Fruit fly (Drosophila melanogaster) whole organism, larva: Measurements from ENCODE around the gene Sf3b1.

Experiments used
- noc ChIP-seq: fragments of 200-800 bp; sonication (Bioruptor generic); optimal IDR thresholded peaks from 3 replicates; lab custom pipeline; 2019; ENCODE audit warnings: missing biosample characterization, mild to moderate bottlenecking, missing genetic modification characterization, moderate library complexity

Gene Sf3b1

DNA sequence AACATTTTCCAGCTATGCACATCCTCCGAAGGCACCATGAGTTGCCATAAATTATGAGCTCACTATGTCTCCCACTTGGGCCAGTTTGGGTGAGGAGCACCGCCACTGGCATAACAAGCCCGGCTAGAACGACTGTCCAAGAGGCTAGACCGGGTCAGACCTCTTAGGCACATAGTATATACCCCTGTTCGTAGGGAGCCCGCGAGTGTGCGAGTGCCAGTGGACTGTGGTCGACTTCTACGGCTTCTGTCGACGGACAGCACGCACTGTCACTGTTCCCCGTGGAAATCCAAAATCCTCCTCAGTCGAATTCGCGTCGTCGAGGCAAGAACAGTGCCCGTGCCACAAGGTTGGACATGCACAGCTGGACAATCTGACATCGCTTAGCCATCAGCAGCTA is 9.0 kb downstream of the Sf3b1 start, which contains the start of gene Pph13:
Gene Pph13 (plus strand): TSS at position 301 of the 400 bp plus-strand sequence.
- no peak for TF ChIP-seq noc (tag; lab: Kevin White, UChicago)

DNA sequence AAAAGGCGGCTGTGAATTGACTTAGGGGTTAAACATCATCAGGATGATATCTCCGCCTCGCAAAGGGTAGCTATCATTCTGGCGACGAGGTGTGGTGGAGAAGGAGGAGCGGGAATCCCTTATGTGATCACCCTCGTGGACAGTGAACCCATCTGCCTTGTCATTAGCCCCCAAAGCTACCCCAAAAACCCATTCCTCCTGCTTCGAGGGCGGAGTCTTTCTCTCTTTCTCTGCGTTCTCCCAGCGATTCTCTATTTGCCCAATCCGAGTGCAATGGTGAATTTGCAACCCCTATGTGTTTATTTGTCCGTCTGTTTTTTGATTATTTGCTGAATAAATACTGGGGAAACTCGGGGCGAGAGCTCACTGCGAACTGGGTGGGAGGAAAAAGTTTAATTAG is 17.1 kb downstream of the Sf3b1 start:
- TF ChIP-seq noc (tag; lab: Kevin White, UChicago): no peak

DNA sequence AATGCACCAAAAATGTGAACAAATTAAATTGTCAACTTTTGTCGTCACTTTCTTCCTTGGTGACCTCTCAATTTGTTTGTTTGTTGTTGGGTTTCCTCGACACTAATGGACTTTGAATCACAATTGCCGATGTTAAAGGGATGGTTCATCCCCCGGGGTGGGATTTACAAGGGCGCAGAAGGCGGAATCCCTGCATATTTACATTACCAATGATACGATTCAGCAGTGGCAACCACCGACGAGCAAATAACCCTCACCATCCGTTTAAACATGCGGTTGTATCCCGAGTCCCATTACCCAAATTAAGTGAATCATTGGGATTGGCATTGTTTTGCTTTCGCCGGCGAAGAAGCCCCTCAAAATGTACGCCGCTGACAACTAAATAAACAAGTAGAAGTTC is 23.4 kb downstream of the Sf3b1 start:
- no peak for TF ChIP-seq noc (tag; lab: Kevin White, UChicago)

DNA sequence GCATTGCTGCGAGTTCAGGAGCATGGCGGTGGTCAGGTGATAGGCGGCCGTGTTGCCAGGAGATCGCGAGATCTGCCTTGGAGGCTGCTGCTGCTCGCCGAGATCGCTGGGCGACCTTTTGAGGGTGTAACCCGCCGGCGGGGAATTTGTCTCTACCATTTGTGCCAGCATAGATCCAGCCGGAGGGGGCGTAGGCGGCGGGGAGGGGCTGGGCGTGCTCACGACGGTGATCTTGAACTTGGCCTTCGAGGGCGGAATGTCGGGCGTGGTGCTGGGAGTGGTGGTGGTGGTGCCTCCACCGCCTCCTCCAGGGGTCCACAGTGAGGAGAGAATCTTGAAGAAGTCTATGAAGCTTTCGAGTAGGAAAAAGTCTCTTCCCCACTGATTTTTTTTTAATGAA is 25.9 kb downstream of the Sf3b1 start:
- TF ChIP-seq noc (tag; lab: Kevin White, UChicago): no peak

DNA sequence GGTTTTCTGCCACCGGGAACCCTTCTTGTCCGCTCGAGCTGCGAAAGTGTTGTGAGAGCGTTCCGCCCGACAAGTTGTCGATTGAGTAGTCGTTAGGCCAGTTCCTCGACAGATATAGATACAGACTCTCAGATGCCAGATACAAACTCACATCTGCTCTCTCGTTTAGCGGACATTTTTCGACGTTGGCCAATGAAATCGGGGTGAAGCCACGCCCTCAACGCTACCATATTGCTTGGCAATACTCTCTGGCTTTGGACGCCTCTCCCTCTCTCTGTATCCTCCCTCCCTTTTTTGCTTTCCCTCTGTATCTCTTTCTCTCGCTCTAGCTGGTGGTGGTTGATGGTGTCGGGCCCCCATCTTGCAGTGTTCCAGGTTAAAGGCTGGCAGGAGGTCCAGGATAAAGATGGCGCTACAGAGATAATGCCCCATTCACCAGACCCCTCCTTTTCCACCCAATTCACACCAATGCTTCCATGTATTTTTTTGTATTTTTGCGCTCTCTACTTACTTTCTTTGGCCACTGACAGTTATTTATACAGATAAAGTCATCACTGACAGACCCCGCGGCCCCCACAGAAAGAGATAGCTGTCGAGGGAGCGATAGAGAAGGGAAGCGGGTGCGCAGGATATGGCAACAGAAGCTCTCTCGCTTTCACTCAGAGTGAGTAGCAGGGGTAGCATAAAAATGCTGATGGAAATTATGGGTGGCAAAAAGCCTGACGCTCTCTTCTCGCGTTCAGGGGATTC is 26.7 kb downstream of the Sf3b1 start, which contains the start of gene Gsc:
Gene Gsc (minus strand): TSS at position 51 of the 750 bp plus-strand sequence.
- TF ChIP-seq noc (tag; lab: Kevin White, UChicago): no peak

DNA sequence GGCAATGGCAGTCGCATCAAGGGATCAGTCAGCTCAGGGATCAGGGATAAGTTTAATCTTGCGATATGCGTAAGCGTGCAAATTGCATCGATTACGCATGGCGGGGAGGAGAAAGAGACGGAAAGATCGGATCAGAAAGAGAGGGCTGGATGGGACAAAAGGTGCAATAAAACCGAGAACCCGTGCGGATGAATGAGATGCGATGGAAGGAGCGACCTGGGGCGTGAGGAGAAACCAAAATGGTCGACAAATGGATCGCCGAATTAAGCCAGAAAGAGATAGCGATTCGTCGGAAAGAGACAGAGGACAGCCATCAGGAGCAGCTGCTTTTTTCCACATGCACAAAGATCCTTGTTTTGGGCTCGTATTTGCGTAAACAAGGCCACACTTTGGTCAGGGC is 29.6 kb downstream of the Sf3b1 start:
- no peak for TF ChIP-seq noc (tag; lab: Kevin White, UChicago)

DNA sequence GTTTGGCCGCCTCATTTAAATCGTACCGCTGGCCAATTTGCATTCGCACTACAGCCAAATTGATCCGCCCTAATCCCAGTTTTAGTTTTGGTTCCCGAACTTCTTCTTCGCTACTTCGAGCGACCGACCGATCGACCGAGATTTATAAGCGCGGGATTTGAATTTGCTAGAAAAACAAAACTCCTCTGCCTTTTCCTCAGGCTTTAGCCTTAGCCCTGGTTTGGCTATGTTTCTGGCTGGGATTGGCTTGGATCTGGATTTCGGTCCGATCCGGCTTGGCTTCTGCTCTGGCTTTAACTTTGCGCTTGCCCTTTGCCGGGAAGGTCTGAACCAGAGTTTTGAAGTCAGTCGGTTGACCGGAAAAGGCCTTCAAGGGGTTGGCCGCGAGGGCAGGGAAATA is 33.7 kb downstream of the Sf3b1 start:
- TF ChIP-seq noc (tag; lab: Kevin White, UChicago): no peak

DNA sequence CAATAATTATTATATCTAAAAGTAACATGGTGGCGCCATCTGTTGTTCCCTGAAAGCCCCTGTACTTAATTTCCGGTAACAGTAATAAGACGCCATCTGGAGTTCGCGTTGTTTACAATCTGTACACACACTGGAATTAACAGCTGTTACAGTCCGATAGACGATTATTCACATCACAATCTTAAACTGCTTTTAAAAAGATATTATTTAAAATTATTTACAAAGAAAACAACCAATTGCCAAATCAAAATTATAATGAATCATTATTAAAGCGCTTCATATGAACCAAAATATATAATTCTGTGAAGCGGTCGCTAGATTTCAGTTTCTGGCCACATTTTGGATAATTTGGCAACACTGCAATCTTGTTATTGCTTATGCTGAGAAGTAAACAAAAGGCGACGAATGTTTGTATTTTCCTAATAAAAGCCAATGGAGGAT is 34.3 kb downstream of the Sf3b1 start, which contains the start of gene CG13689:
Gene CG13689 (plus strand): TSS at position 375 of the 441 bp plus-strand sequence.
- no peak for TF ChIP-seq noc (tag; lab: Kevin White, UChicago)

DNA sequence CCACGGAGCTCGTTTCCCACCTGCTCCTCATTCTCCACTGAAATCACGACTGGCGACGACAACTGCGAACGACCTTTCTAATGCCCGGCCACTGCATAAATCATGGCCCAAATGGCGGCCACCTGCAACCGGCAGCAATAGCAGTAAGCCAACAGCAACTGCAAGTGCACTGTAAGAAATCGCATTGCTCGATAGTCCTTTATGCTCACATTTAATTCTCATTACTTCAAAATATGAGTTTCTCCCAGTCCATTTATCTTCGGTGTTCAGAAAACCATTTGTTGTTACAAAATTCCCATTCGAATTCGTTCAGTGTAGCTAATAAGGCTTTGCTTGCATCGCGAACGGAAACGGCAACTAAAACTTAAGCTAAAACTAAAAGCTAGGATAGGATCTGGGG is 35.9 kb downstream of the Sf3b1 start:
- no peak for TF ChIP-seq noc (tag; lab: Kevin White, UChicago)

DNA sequence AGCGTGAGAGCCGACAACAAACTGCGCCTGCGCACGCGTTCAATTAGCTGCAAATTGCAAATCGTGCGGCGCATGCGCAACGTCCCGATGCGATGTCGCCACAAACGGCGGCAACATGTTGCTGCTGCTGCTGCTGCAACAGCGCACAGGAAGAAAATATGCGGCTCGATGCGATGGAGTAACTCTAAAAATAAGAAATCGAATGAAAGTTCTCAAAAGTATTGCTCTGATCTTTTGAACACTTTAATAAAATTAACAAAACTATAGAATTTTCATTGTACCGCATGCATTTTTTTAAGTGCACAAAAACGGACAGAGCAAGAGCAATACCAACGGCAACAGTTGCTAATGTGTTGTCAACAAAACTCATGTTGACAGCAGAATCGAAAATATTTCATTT is 38.0 kb downstream of the Sf3b1 start:
- no peak for TF ChIP-seq noc (tag; lab: Kevin White, UChicago)

DNA sequence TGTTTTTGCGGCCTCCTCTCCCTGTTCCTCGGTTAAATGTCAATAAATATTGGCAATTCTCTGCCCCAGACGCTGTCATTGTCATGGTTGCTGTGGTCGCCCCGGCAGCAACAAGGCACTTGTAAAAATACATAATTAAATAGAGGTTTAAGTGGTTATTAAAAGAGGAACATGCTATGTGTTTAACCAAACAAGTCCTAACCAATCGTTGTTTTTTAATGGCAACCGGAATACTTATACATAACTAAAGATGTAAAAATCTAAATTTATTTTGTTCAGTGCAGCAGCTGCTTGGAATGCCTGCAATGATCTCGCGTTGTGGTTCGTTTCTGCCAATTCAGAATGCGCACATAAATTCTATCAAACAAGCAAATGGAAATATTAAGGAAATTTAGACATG is 38.8 kb downstream of the Sf3b1 start:
- TF ChIP-seq noc (tag; lab: Kevin White, UChicago): no peak

DNA sequence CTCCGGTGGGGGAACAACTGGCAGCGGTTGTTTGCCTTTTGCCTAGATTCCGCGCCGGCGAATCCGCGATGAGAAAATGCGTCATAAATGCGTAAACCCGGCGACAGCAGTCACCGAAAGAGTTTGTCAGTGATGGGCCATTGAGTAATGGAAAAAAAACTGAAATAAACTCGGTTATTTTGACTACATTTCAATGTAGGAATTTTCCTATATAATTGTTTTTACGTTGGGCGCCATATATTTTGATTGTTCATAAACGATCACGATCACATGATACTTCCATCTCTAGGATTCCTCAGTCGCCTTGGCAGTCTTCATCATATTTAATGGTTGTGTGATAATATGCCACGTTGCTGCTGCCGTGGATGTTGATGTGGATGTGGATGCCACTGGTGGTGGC is 40.0 kb downstream of the Sf3b1 start:
- TF ChIP-seq noc (tag; lab: Kevin White, UChicago): no peak

DNA sequence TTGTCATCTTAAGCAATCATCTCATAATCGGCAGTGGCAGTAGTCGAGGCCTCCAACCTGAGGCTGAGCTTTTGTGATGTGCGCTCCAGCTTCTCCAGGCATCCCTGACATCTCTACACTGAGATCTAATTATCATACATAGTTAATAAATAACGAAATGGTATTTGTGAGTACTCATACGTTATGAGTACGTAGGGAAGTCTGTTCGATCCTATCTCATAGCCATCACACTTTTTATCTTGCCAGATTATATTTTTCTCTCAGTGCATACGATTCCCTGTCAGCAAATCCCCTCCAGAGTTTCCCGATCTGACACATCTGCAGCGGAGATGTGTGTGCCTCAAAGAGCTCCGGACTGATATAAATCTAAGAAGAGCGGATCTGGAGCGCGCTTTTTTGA is 41.4 kb downstream of the Sf3b1 start:
- TF ChIP-seq noc (tag; lab: Kevin White, UChicago): no peak

DNA sequence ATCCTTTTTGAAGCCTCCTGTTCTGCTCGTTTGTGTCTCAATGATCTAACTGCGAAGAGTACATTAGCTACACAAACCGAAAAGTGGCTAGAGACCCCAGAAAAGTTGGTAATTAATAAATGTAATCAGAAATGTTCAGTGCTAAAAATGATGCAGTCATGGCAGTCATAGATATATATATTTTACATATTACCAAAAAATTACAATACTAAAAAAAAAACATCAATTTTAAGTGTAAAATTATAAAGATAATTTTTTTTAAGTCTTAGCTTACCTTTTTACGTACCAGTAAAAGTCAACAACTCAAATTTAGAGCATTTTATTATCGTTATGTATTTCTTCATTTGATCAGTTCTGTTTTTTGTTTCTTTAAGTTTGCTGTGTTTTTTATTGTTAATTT is 44.6 kb downstream of the Sf3b1 start:
- no peak for TF ChIP-seq noc (tag; lab: Kevin White, UChicago)

DNA sequence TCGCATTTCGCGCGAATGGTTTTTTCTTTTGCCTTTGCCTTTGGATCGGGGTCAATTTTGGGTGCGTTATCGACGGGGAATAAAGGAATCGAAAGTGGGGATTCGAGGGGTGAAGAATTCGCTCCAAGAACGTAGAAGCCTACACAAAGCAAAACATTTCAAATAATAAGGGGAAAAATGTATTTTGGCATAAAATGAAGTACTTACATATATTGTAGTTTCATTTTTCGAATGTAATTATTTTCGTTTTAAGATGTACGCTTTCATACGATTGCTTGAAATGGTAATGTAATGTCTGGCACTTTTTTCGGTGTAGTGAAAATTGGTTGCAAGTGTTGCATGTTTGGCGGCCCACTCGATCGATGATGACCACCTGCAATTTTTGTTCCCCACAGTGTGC is 46.9 kb downstream of the Sf3b1 start:
- no peak for TF ChIP-seq noc (tag; lab: Kevin White, UChicago)

DNA sequence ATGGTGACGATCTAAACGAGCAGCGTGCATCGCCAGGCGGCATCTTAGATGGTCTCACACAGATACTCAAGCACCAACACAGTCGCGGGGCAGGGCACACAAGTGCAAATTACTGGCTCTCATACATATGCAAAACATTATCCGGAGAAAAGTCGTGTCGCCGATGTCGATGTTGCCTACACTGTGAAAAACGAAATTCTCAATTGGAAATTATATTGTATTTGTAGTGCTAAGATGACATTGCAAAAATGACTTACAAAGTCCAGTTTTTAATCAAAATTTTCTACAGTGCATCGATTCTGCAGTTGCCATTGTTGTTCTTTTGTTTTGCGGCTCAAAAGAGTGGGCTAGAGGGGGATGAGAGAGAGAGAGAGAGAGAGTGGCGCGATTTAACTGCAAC is 51.6 kb downstream of the Sf3b1 start:
- TF ChIP-seq noc (tag; lab: Kevin White, UChicago): no peak

DNA sequence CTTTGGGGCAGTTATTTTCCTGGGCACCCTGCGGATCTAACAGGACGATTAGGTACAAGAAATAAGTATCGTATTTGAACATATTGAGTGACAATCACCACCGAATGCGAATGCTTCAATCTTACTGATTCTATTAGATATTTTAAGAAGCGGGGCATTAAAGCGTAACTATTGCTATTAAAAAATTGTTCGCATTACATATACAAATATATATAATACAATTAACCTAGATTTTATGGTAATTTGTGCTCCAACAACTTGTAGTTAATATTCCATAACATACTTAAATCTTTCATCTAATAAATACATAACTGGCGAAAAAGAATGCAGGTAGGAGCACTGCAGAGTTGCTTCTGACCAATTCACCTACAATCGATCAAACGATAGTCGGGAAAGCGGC is 53.0 kb downstream of the Sf3b1 start, which contains the start of gene lectin-21Cb:
Gene lectin-21Cb (minus strand): TSS at position 101 of the 400 bp plus-strand sequence.
- TF ChIP-seq noc (tag; lab: Kevin White, UChicago): no peak
